Worm (Caenorhabditis elegans) whole organism, L4 larva: ENCODE measurements around the gene sand-1.
A peak's percentile ranks its signal among the peaks of the same experiment; 100 is the strongest.

Experiments used
- F37D6.2 ChIP-seq: sonication (generic microtip); optimal IDR thresholded peaks from 2 replicates; lab custom pipeline; 2016; ENCODE audit warnings: mild to moderate bottlenecking, missing genetic modification characterization, missing compliant biosample characterization
- F49E8.2 ChIP-seq: sonication (generic microtip); optimal IDR thresholded peaks from 2 replicates; lab custom pipeline; 2016; ENCODE audit warnings: missing compliant biosample characterization, mild to moderate bottlenecking, missing genetic modification characterization, borderline replicate concordance
- T20F7.1 ChIP-seq: fragments of 200-800 bp; sonication (Bioruptor generic); optimal IDR thresholded peaks from 2 replicates; lab custom pipeline; 2018; ENCODE audit warnings: mild to moderate bottlenecking, missing genetic modification characterization, missing compliant biosample characterization
- T26A8.4 ChIP-seq: fragments of 200-800 bp; sonication (Bioruptor generic); IDR thresholded peaks from 2 replicates; pipeline ENCODE4 v1.3.6; 2022; ENCODE audit warnings: missing genetic modification characterization, missing compliant biosample characterization
- Y105C5A.15 ChIP-seq: fragments of 200-800 bp; sonication (Bioruptor generic); IDR thresholded peaks from 2 replicates; pipeline ENCODE4 v1.3.6; 2022; ENCODE audit warnings: missing genetic modification characterization, missing compliant biosample characterization
- ZK337.2 ChIP-seq: fragments of 200-800 bp; sonication (Bioruptor generic); IDR thresholded peaks from 2 replicates; pipeline ENCODE4 v1.3.6; 2022; ENCODE audit warnings: missing genetic modification reagents, missing genetic modification characterization, missing compliant biosample characterization
- aha-1 ChIP-seq: fragments of 150-350 bp; peaks from one replicate; lab custom pipeline; 2014; ENCODE audit warnings: missing biosample characterization, missing genetic modification characterization
- ama-1 ChIP-seq: fragments of 150-350 bp; optimal IDR thresholded peaks from 2 replicates; lab custom pipeline; 2014; ENCODE audit warnings: inconsistent platforms, mixed read lengths
- arid-1 ChIP-seq: fragments of 200-800 bp; sonication (Bioruptor generic); conservative IDR thresholded peaks from 2 replicates; pipeline ENCODE4 v1.3.6; 2022; ENCODE audit warnings: missing genetic modification reagents, missing genetic modification characterization, missing compliant biosample characterization
- attf-4 ChIP-seq: sonication (generic microtip); optimal IDR thresholded peaks from 3 replicates; lab custom pipeline; 2017; ENCODE audit warnings: missing biosample characterization, missing genetic modification characterization
- ceh-32 ChIP-seq: sonication (generic microtip); optimal IDR thresholded peaks from 2 replicates; lab custom pipeline; 2016; ENCODE audit warnings: mild to moderate bottlenecking, missing genetic modification characterization, missing compliant biosample characterization; ENCODE audit not compliant: poor library complexity
- ces-1 ChIP-seq: fragments of 150-350 bp; sonication (generic microtip); optimal IDR thresholded peaks from 4 replicates; lab custom pipeline; 2014; ENCODE audit warnings: missing biosample characterization, missing genetic modification reagents, missing genetic modification characterization
- cey-2 ChIP-seq: sonication (generic microtip); optimal IDR thresholded peaks from 3 replicates; lab custom pipeline; 2017; ENCODE audit warnings: missing genetic modification characterization, mild to moderate bottlenecking, missing compliant biosample characterization, antibody characterized with exemption, borderline replicate concordance; ENCODE audit not compliant: insufficient read depth
- daf-8 ChIP-seq: fragments of 200-800 bp; sonication (Bioruptor generic); IDR thresholded peaks from 2 replicates; pipeline ENCODE4 v1.3.6; 2022; ENCODE audit warnings: missing genetic modification characterization, missing compliant biosample characterization
- dmd-6 ChIP-seq: fragments of 200-800 bp; sonication (Bioruptor generic); IDR thresholded peaks from 2 replicates; pipeline ENCODE4 v1.3.6; 2022; ENCODE audit warnings: missing genetic modification reagents, missing genetic modification characterization, missing compliant biosample characterization
- dmd-9 ChIP-seq: fragments of 200-800 bp; sonication (Bioruptor generic); IDR thresholded peaks from 2 replicates; pipeline ENCODE4 v1.3.6; 2022; ENCODE audit warnings: missing genetic modification reagents, missing genetic modification characterization, missing compliant biosample characterization
- dpl-1 ChIP-seq: fragments of 150-350 bp; optimal IDR thresholded peaks from 2 replicates; lab custom pipeline; 2014; ENCODE audit warnings: missing biosample characterization, missing genetic modification reagents, missing genetic modification characterization
- dve-1 ChIP-seq: sonication (generic microtip); optimal IDR thresholded peaks from 2 replicates; lab custom pipeline; 2017; ENCODE audit warnings: antibody characterized with exemption, mild to moderate bottlenecking, missing genetic modification characterization, missing compliant biosample characterization; ENCODE audit not compliant: insufficient read depth
- gei-8 ChIP-seq: fragments of 200-800 bp; sonication (Bioruptor generic); optimal IDR thresholded peaks from 2 replicates; lab custom pipeline; 2018; ENCODE audit warnings: mild to moderate bottlenecking, missing genetic modification characterization, missing compliant biosample characterization
- hlh-30 ChIP-seq: sonication (generic microtip); optimal IDR thresholded peaks from 2 replicates; lab custom pipeline; 2017; ENCODE audit warnings: antibody characterized with exemption, mild to moderate bottlenecking, missing genetic modification characterization, missing compliant biosample characterization; ENCODE audit not compliant: insufficient read depth
- jun-1 ChIP-seq: fragments of 150-350 bp; optimal IDR thresholded peaks from 2 replicates; lab custom pipeline; 2014; ENCODE audit warnings: missing biosample characterization, missing genetic modification reagents, missing genetic modification characterization
- lin-13 ChIP-seq: fragments of 150-350 bp; optimal IDR thresholded peaks from 2 replicates; lab custom pipeline; 2014; ENCODE audit warnings: missing biosample characterization, missing genetic modification reagents, missing genetic modification characterization
- lin-29 ChIP-seq: fragments of 200-800 bp; sonication (Bioruptor generic); IDR thresholded peaks from 2 replicates; pipeline ENCODE4 v1.3.6; 2022; ENCODE audit warnings: missing genetic modification reagents, missing genetic modification characterization, missing compliant biosample characterization
- lin-38 ChIP-seq: fragments of 200-800 bp; sonication (Bioruptor generic); IDR thresholded peaks from 2 replicates; pipeline ENCODE4 v1.3.6; 2022; ENCODE audit warnings: missing genetic modification reagents, missing genetic modification characterization, missing compliant biosample characterization
- madf-5 ChIP-seq, 2 experiments: fragments of 200-800 bp; sonication (Bioruptor generic); IDR thresholded peaks; 2 replicates each; pipeline ENCODE4 v1.3.6; 2022; ENCODE audit warnings: missing compliant biosample characterization in 2 of 2, missing genetic modification characterization in 2 of 2
- mdl-1 ChIP-seq, 2 experiments: fragments of 150-350 bp in 1 of 2; sonication (generic microtip) in 1 of 2; optimal IDR thresholded peaks; 2 replicates each; lab custom pipeline; 2014 to 2017; ENCODE audit warnings: missing biosample characterization in 2 of 2, missing genetic modification characterization in 2 of 2
- mdt-29 ChIP-seq: fragments of 200-800 bp; sonication (Bioruptor generic); IDR thresholded peaks from 2 replicates; pipeline ENCODE4 v1.3.6; 2022; ENCODE audit warnings: missing genetic modification reagents, missing genetic modification characterization, missing compliant biosample characterization
- mep-1 ChIP-seq: fragments of 150-350 bp; sonication (generic microtip); optimal IDR thresholded peaks from 3 replicates; lab custom pipeline; 2014; ENCODE audit warnings: missing biosample characterization, missing genetic modification characterization
- mes-2 ChIP-seq: sonication (generic microtip); optimal IDR thresholded peaks from 2 replicates; lab custom pipeline; 2016; ENCODE audit warnings: missing genotype, mild to moderate bottlenecking, missing genetic modification characterization, missing compliant biosample characterization; ENCODE audit not compliant: poor library complexity, severe bottlenecking
- mxl-2 ChIP-seq: fragments of 200-800 bp; sonication (Bioruptor generic); conservative IDR thresholded peaks from 2 replicates; pipeline ENCODE4 v1.3.6; 2022; ENCODE audit warnings: missing genetic modification reagents, missing genetic modification characterization, missing compliant biosample characterization
- nhr-10 ChIP-seq: fragments of 150-350 bp; optimal IDR thresholded peaks from 2 replicates; lab custom pipeline; 2014; ENCODE audit warnings: missing biosample characterization, missing genetic modification characterization
- nhr-102 ChIP-seq: sonication (generic microtip); optimal IDR thresholded peaks from 2 replicates; lab custom pipeline; 2016; ENCODE audit warnings: mild to moderate bottlenecking, missing genetic modification characterization, moderate library complexity, missing compliant biosample characterization
- nhr-111 ChIP-seq: fragments of 200-800 bp; sonication (Bioruptor generic); optimal IDR thresholded peaks from 2 replicates; lab custom pipeline; 2018; ENCODE audit warnings: mild to moderate bottlenecking, missing genetic modification characterization, missing compliant biosample characterization
- nhr-28 ChIP-seq: fragments of 150-350 bp; optimal IDR thresholded peaks from 2 replicates; lab custom pipeline; 2014; ENCODE audit warnings: missing biosample characterization, missing genetic modification characterization
- nhr-42 ChIP-seq: fragments of 200-800 bp; sonication (Bioruptor generic); IDR thresholded peaks from 2 replicates; pipeline ENCODE4 v1.3.6; 2022; ENCODE audit warnings: missing genetic modification characterization, missing compliant biosample characterization
- nhr-6 ChIP-seq: fragments of 150-350 bp; optimal IDR thresholded peaks from 2 replicates; lab custom pipeline; 2014; ENCODE audit warnings: missing biosample characterization, missing genetic modification characterization
- nhr-76 ChIP-seq: fragments of 150-350 bp; optimal IDR thresholded peaks from 2 replicates; lab custom pipeline; 2014; ENCODE audit warnings: missing biosample characterization, missing genetic modification characterization
- nhr-77 ChIP-seq: fragments of 150-350 bp; optimal IDR thresholded peaks from 2 replicates; lab custom pipeline; 2014; ENCODE audit warnings: missing biosample characterization, missing genetic modification characterization
- pha-4 ChIP-seq, 2 experiments: fragments of 150-350 bp in 1 of 2; fragments of 200-800 bp in 1 of 2; sonication (Bioruptor generic) in 1 of 2; IDR thresholded peaks in 1 of 2; optimal IDR thresholded peaks in 1 of 2; 2 replicates each; pipeline versions ENCODE4 v1.3.6 to Lab custom; 2014 to 2022; ENCODE audit warnings: missing genetic modification characterization in 2 of 2, missing genetic modification reagents in 2 of 2, missing biosample characterization in 1 of 2, missing compliant biosample characterization in 1 of 2
- php-3 ChIP-seq: fragments of 200-800 bp; sonication (Bioruptor generic); IDR thresholded peaks from 2 replicates; pipeline ENCODE4 v1.3.6; 2022; ENCODE audit warnings: missing genetic modification reagents, missing genetic modification characterization, missing compliant biosample characterization
- rbr-2 ChIP-seq: sonication (generic microtip); optimal IDR thresholded peaks from 2 replicates; lab custom pipeline; 2016; ENCODE audit warnings: missing genotype, missing genetic modification characterization, missing compliant biosample characterization
- skn-1 ChIP-seq: fragments of 150-350 bp; optimal IDR thresholded peaks from 2 replicates; lab custom pipeline; 2014; ENCODE audit warnings: missing biosample characterization, missing genetic modification characterization
- snpc-4 ChIP-seq: fragments of 150-350 bp; optimal IDR thresholded peaks from 2 replicates; lab custom pipeline; 2014; ENCODE audit warnings: missing biosample characterization, missing genetic modification characterization
- tra-1 ChIP-seq: fragments of 200-800 bp; sonication (Bioruptor generic); IDR thresholded peaks from 2 replicates; pipeline ENCODE4 v1.3.6; 2022; ENCODE audit warnings: missing genetic modification reagents, missing genetic modification characterization, missing compliant biosample characterization
- unc-39 ChIP-seq: sonication (generic microtip); optimal IDR thresholded peaks from 2 replicates; lab custom pipeline; 2017; ENCODE audit warnings: missing biosample characterization, missing genetic modification characterization
- unc-62 ChIP-seq, 3 experiments: fragments of 150-350 bp in 1 of 3; sonication (generic microtip); optimal IDR thresholded peaks in 2 of 3; peaks in 1 of 3; 1 replicate in 1 of 3; 2 replicates in 2 of 3; lab custom pipeline; 2014 to 2017; ENCODE audit warnings: missing biosample characterization in 3 of 3, missing genetic modification characterization in 3 of 3, missing genetic modification reagents in 3 of 3, missing genotype in 1 of 3
- zag-1 ChIP-seq: fragments of 150-350 bp; optimal IDR thresholded peaks from 2 replicates; lab custom pipeline; 2014; ENCODE audit warnings: missing biosample characterization, missing genetic modification characterization
- zfp-2 ChIP-seq: sonication (generic microtip); optimal IDR thresholded peaks from 2 replicates; lab custom pipeline; 2016; ENCODE audit warnings: mild to moderate bottlenecking, missing genetic modification characterization, missing compliant biosample characterization
- zfp-3 ChIP-seq: fragments of 200-800 bp; sonication (Bioruptor generic); conservative IDR thresholded peaks from 2 replicates; pipeline ENCODE4 v1.3.6; 2022; ENCODE audit warnings: missing genetic modification reagents, missing genetic modification characterization, missing compliant biosample characterization
- ztf-11 ChIP-seq: fragments of 150-350 bp; optimal IDR thresholded peaks from 2 replicates; lab custom pipeline; 2014; ENCODE audit warnings: missing biosample characterization, missing genetic modification characterization
- ztf-7 ChIP-seq: fragments of 150-350 bp; optimal IDR thresholded peaks from 2 replicates; lab custom pipeline; 2014; ENCODE audit warnings: missing biosample characterization, missing genetic modification characterization

Gene sand-1

ce11 chrIV:5394687-5395086 lies 28.0 kb downstream of the sand-1 start, which contains the start of the genes perm-3 and swsn-6 (continued):
- TF ChIP-seq nhr-6 (tag; lab: Kevin White, UChicago) (peak; percentile 37), jun-1 (tag; lab: Kevin White, UChicago) (no peak), daf-8 (GFP tag; lab: Robert Waterston, UW) (no peak), nhr-42 (GFP tag; lab: Robert Waterston, UW) (no peak), arid-1 (GFP tag; lab: Robert Waterston, UW) (no peak), nhr-102 (tag; lab: Kevin White, UChicago) (peak; percentile 76), nhr-77 (peak; percentile 42), mes-2 (tag; lab: Kevin White, UChicago) (peak; percentile 90), dve-1 (tag; lab: Kevin White, UChicago) (peak; percentile 62), T26A8.4 (GFP tag; lab: Robert Waterston, UW) (no peak), F49E8.2 (tag; lab: Kevin White, UChicago) (no peak), madf-5 (GFP tag; IDR thresholded peaks at IDR 0.05; lab: Robert Waterston, UW) (no peak), tra-1 (GFP tag; lab: Robert Waterston, UW) (no peak), ztf-7 (tag; lab: Kevin White, UChicago) (peak; percentile 64), nhr-76 (tag; lab: Kevin White, UChicago) (no peak), zfp-2 (tag; lab: Kevin White, UChicago) (no peak), aha-1 (tag; lab: Kevin White, UChicago) (peak; percentile 32), ama-1 (lab: Kevin White, UChicago) (no peak), rbr-2 (tag; lab: Kevin White, UChicago) (peak; percentile 78), nhr-111 (GFP tag; lab: Kevin White, UChicago) (no peak), pha-4 (GFP tag; IDR thresholded peaks at IDR 0.05; lab: Robert Waterston, UW) (peak; percentile 50; the same call in 1 of the 2 replicates), pha-4 (tag; optimal IDR thresholded peaks at IDR 0.05; lab: Kevin White, UChicago) (peak; percentile 50), F37D6.2 (tag; lab: Kevin White, UChicago) (peak; percentile 70), ztf-11 (tag; lab: Kevin White, UChicago) (no peak), nhr-28 (peak; percentile 28), unc-39 (no peak), mdl-1 (tag; optimal IDR thresholded peaks at IDR 0.05; lab: Kevin White, UChicago) (no peak), zfp-3 (0 out of 2 replicates have a peak, but pooled peaks have one; percentile 54), dpl-1 (GFP tag; lab: Kevin White, UChicago) (peak; percentile 86), dmd-6 (GFP tag; lab: Robert Waterston, UW) (no peak; the same call in 1 of the 2 replicates), php-3 (GFP tag; lab: Robert Waterston, UW) (0 out of 2 replicates have a peak, but pooled peaks have one; percentile 45), mep-1 (peak; percentile 78), ces-1 (GFP tag; lab: Kevin White, UChicago) (no peak), hlh-30 (tag; lab: Kevin White, UChicago) (peak; percentile 67), snpc-4 (tag; lab: Kevin White, UChicago) (no peak), mxl-2 (GFP tag; lab: Robert Waterston, UW) (no peak), attf-4 (tag; lab: Kevin White, UChicago) (no peak), nhr-10 (tag; lab: Kevin White, UChicago) (no peak), Y105C5A.15 (GFP tag; lab: Robert Waterston, UW) (no peak), cey-2 (tag; lab: Kevin White, UChicago) (no peak), mdt-29 (GFP tag; lab: Robert Waterston, UW) (no peak), T20F7.1 (peak; percentile 41), dmd-9 (no peak), ceh-32 (tag; lab: Kevin White, UChicago) (no peak), gei-8 (GFP tag; lab: Kevin White, UChicago) (no peak), unc-62 (GFP tag; optimal IDR thresholded peaks at IDR 0.05 in 1 of 2; lab: Kevin White, UChicago) (no peak), unc-62 (tag; optimal IDR thresholded peaks at IDR 0.05; lab: Kevin White, UChicago) (no peak), lin-13 (peak; percentile 63), ZK337.2 (no peak), skn-1 (no peak), lin-38 (GFP tag; lab: Robert Waterston, UW) (peak; percentile 84), zag-1 (no peak), lin-29 (GFP tag; lab: Robert Waterston, UW) (no peak)
